Worm (Caenorhabditis elegans): ENCODE measurements around the gene pipp-4P.

pipp-4P gene

DNA sequence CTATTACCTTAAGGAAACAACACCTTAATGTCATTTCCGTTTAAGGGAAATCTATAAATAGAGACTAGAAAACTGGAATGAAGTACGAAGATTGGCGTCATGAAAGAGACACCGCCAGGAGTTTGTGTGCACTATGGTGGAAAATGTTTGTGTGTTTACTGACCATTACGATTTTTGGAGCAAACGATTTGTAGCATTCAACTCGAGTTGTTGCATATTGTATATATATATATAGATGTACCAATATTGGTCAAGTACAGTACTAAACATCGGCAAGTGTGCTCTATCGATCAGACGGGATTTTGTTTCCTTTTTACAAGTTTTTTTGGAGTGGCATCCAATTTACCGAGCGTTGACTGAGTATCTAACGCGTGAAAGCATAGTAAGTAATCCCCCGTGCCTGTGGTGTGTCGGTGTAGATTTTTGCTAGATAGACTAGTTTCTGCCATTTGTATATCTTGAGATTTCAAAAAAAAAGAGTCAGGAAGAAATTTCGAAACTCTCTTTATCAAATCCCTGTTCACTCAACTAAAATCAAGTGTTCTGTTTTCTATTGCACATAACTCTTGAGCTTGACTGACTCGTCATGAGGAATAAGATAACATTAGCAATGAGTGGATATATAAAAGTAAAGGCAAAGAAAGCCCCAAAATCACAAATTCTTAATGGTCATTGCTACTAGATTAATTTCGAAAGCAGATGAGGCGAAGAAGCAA lies 17.1 kb upstream of the pipp-4P start, which contains the start of the genes twk-45 and Y71H2AM.25:
TSS of gene twk-45 (minus strand) at position 101 of the 716 bp plus-strand sequence.
TSS of gene Y71H2AM.25 (plus strand) at position 666 of the 716 bp plus-strand sequence.
- TF ChIP-seq lin-39 (tag; optimal IDR thresholded peaks at IDR 0.05) (no peak), snpc-4 (tag; optimal IDR thresholded peaks at IDR 0.05) (no peak), nhr-11 (tag; optimal IDR thresholded peaks at IDR 0.05) (no peak), mef-2 (tag; optimal IDR thresholded peaks at IDR 0.05) (no peak), C04F5.9 (tag; optimal IDR thresholded peaks at IDR 0.05) (no peak), rnt-1 (tag; optimal IDR thresholded peaks at IDR 0.05) (no peak), jun-1 (tag; optimal IDR thresholded peaks at IDR 0.05) (no peak), nhr-19 (GFP tag; conservative IDR thresholded peaks at IDR 0.05) (no peak), efl-3 (GFP tag; optimal IDR thresholded peaks at IDR 0.05) (no peak), tbx-2 (tag; optimal IDR thresholded peaks at IDR 0.05) (no peak), mdl-1 (tag; optimal IDR thresholded peaks at IDR 0.05) (no peak)

DNA sequence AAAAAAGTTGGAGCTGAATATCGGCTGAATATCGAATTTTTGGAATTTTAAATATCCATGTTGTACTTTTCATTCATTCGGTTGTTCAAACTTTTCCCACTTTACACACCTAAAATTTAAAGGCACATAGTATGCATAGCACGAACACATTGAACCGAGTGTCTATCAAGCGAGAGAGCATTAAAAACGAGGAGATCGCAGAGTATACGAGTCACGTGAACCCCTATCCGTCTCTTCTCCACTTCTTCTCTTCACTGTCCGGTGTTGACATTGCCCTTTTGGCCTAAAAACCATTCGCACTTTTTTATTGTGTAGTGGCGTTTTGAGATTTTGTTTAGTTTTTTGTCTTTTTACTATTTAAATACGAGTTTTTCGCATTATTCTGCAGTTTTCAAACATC lies 14.6 kb upstream of the pipp-4P start:
- no peak for TF ChIP-seq pqm-1 (tag; optimal IDR thresholded peaks at IDR 0.05)
- TF ChIP-seq snu-23 (GFP tag; optimal IDR thresholded peaks at IDR 0.05) = peak; percentile 87
- no peak for TF ChIP-seq isw-1 (GFP tag; IDR thresholded peaks at IDR 0.05)
- TF ChIP-seq dsc-1 (tag; optimal IDR thresholded peaks at IDR 0.05) = peak; percentile 37
- TF ChIP-seq vab-15 (tag; optimal IDR thresholded peaks at IDR 0.05) = no peak
- no peak for TF ChIP-seq lir-3 (tag; optimal IDR thresholded peaks at IDR 0.05; ENCODE audit: poor library complexity)
- TF ChIP-seq mep-1 (tag; optimal IDR thresholded peaks at IDR 0.05) = peak; percentile 86
- no peak for TF ChIP-seq unc-62 (GFP tag; optimal IDR thresholded peaks at IDR 0.05)
- TF ChIP-seq elt-3 (tag; optimal IDR thresholded peaks at IDR 0.05) = peak in 2 of 6 experiments; percentile 19 to 70
- peak; percentile 43 for TF ChIP-seq nhr-19 (GFP tag; conservative IDR thresholded peaks at IDR 0.05)
- peak; percentile 80 for TF ChIP-seq efl-1 (optimal IDR thresholded peaks at IDR 0.05)
- TF ChIP-seq efl-1 (GFP tag; optimal IDR thresholded peaks at IDR 0.05 in 1 of 2) = peak; percentile 78 to 98
- no peak for TF ChIP-seq zip-4 (GFP tag; optimal IDR thresholded peaks at IDR 0.05)
- no peak for TF ChIP-seq aha-1 (tag; optimal IDR thresholded peaks at IDR 0.05)
- TF ChIP-seq lin-39 (tag; optimal IDR thresholded peaks at IDR 0.05) = peak; percentile 41
- peak; percentile 68 for TF ChIP-seq nhr-71 (tag; optimal IDR thresholded peaks at IDR 0.05)
- peak; percentile 14 for TF ChIP-seq skn-1 (tag; optimal IDR thresholded peaks at IDR 0.05)
- TF ChIP-seq dpl-1 (GFP tag; optimal IDR thresholded peaks at IDR 0.05) = peak; percentile 65 to 78 (median 77)
- TF ChIP-seq swsn-7 (tag; optimal IDR thresholded peaks at IDR 0.05) = peak; percentile 55
- peak; percentile 72 for TF ChIP-seq lin-13 (GFP tag; optimal IDR thresholded peaks at IDR 0.05)
- no peak for TF ChIP-seq egl-27 (tag; optimal IDR thresholded peaks at IDR 0.05)
- peak; percentile 79 to 80 for TF ChIP-seq lin-35 (GFP tag; optimal IDR thresholded peaks at IDR 0.05)
- TF ChIP-seq mef-2 (tag; optimal IDR thresholded peaks at IDR 0.05) = no peak
- no peak for TF ChIP-seq fos-1 (tag; optimal IDR thresholded peaks at IDR 0.05)
- peak; percentile 78 for TF ChIP-seq nhr-85 (tag)
- TF ChIP-seq C04F5.9 (tag; optimal IDR thresholded peaks at IDR 0.05) = no peak
- peak; percentile 44 for TF ChIP-seq nhr-47 (tag; optimal IDR thresholded peaks at IDR 0.05)
- TF ChIP-seq pag-3 (tag; optimal IDR thresholded peaks at IDR 0.05; ENCODE audit: borderline replicate concordance, insufficient read depth) = no peak
- peak; percentile 33 for TF ChIP-seq jun-1 (tag; optimal IDR thresholded peaks at IDR 0.05)
- peak; percentile 48 for TF ChIP-seq snpc-4 (tag; optimal IDR thresholded peaks at IDR 0.05)
- TF ChIP-seq nhr-76 (tag; optimal IDR thresholded peaks at IDR 0.05) = no peak
- TF ChIP-seq ztf-4 (tag; optimal IDR thresholded peaks at IDR 0.05) = peak; percentile 40
- no peak for TF ChIP-seq mab-9 (GFP tag; IDR thresholded peaks at IDR 0.05)
- TF ChIP-seq sup-37 (GFP tag; optimal IDR thresholded peaks at IDR 0.05) = no peak
- no peak for TF ChIP-seq ceh-63 (GFP tag; optimal IDR thresholded peaks at IDR 0.05)
- TF ChIP-seq mdl-1 (tag; optimal IDR thresholded peaks at IDR 0.05) = peak in 1 of 2 experiments; percentile 74
- no peak for TF ChIP-seq efl-3 (GFP tag; optimal IDR thresholded peaks at IDR 0.05)
- peak in 2 of 3 experiments; percentile 36 to 41 for TF ChIP-seq ceh-82 (tag; optimal IDR thresholded peaks at IDR 0.05)
- peak; percentile 68 for TF ChIP-seq nhr-20 (tag; optimal IDR thresholded peaks at IDR 0.05)
- TF ChIP-seq nhr-90 (tag; optimal IDR thresholded peaks at IDR 0.05; ENCODE audit: poor library complexity) = peak; percentile 42
- peak; percentile 61 for TF ChIP-seq blmp-1 (tag; optimal IDR thresholded peaks at IDR 0.05)
- peak; percentile 62 for TF ChIP-seq C16A3.4 (tag; optimal IDR thresholded peaks at IDR 0.05)
- TF ChIP-seq ets-5 (GFP tag; IDR thresholded peaks at IDR 0.05) = no peak
- TF ChIP-seq lsy-2 (tag; optimal IDR thresholded peaks at IDR 0.05) = peak; percentile 76 to 79
- peak; percentile 54 for TF ChIP-seq F16B12.6 (tag; optimal IDR thresholded peaks at IDR 0.05)

All from whole organism, L1 larva.